Fruit fly (Drosophila melanogaster) whole organism, embryonic: ENCODE data around the gene CG8128.

Experiments
- Antp ChIP-seq: fragments of 200-800 bp; sonication (Bioruptor generic); optimal IDR thresholded peaks from 3 replicates; lab custom pipeline; 2016; ENCODE audit warnings: missing biosample characterization, missing genetic modification characterization
- Atf-2 ChIP-seq: fragments of 200-800 bp; sonication (Bioruptor generic); optimal IDR thresholded peaks from 2 replicates; lab custom pipeline; 2016; ENCODE audit warnings: missing biosample characterization, missing genetic modification characterization
- Awh ChIP-seq: fragments of 200-800 bp; sonication (Bioruptor generic); IDR thresholded peaks from 2 replicates; pipeline ENCODE4, ENCODE4 v1.3.6; 2022; ENCODE audit warnings: missing biosample characterization, missing genetic modification characterization
- BEAF-32 ChIP-seq: fragments of 200-800 bp; sonication (Bioruptor generic); optimal IDR thresholded peaks from 3 replicates; lab custom pipeline; 2017; ENCODE audit warnings: missing biosample characterization, missing genetic modification characterization, mild to moderate bottlenecking, moderate library complexity, missing genetic modification reagents
- C15 ChIP-seq: fragments of 200-800 bp; sonication (Bioruptor generic); IDR thresholded peaks from 3 replicates; pipeline ENCODE4 v1.3.6; 2022; ENCODE audit warnings: missing biosample characterization, missing genetic modification characterization
- CG10147 ChIP-seq: fragments of 200-800 bp; sonication (Bioruptor generic); optimal IDR thresholded peaks from 2 replicates; lab custom pipeline; 2019; ENCODE audit warnings: missing biosample characterization, mild to moderate bottlenecking, missing genetic modification characterization, moderate library complexity
- CG1024 ChIP-seq: fragments of 200-800 bp; sonication (Bioruptor generic); IDR thresholded peaks from 2 replicates; pipeline ENCODE4 v1.3.6; 2022; ENCODE audit warnings: missing biosample characterization, missing genetic modification characterization
- CG10431 ChIP-seq: fragments of 200-800 bp; sonication (Bioruptor generic); optimal IDR thresholded peaks from 3 replicates; lab custom pipeline; 2018; ENCODE audit warnings: missing biosample characterization, mild to moderate bottlenecking, missing genetic modification characterization
- CG10959 ChIP-seq: fragments of 200-800 bp; sonication (Bioruptor generic); IDR thresholded peaks from 2 replicates; pipeline ENCODE4 v1.3.6; 2022; ENCODE audit warnings: missing biosample characterization, missing genetic modification characterization
- CG11696 ChIP-seq: fragments of 200-800 bp; sonication (Bioruptor generic); IDR thresholded peaks from 2 replicates; pipeline ENCODE4 v1.3.6; 2022; ENCODE audit warnings: missing biosample characterization, missing genetic modification characterization
- CG13123 ChIP-seq: fragments of 200-800 bp; sonication (Bioruptor generic); optimal IDR thresholded peaks from 2 replicates; lab custom pipeline; 2016; ENCODE audit warnings: missing biosample characterization, missing genetic modification characterization
- CG13287 ChIP-seq: fragments of 200-800 bp; sonication (Bioruptor generic); IDR thresholded peaks from 2 replicates; pipeline ENCODE4 v1.3.6; 2022; ENCODE audit warnings: missing biosample characterization, missing genetic modification characterization; ENCODE audit not compliant: partially characterized antibody
- CG13424 ChIP-seq: fragments of 200-800 bp; sonication (Bioruptor generic); optimal IDR thresholded peaks from 2 replicates; lab custom pipeline; 2019; ENCODE audit warnings: missing biosample characterization, mild to moderate bottlenecking, missing genetic modification characterization, moderate library complexity
- CG15073 ChIP-seq: fragments of 200-800 bp; sonication (Bioruptor generic); optimal IDR thresholded peaks from 2 replicates; lab custom pipeline; 2016; ENCODE audit warnings: missing biosample characterization, missing genetic modification characterization
- CG15514 ChIP-seq: fragments of 200-800 bp; sonication (Bioruptor generic); optimal IDR thresholded peaks from 3 replicates; lab custom pipeline; 2017; ENCODE audit warnings: missing biosample characterization, missing genetic modification characterization, mild to moderate bottlenecking, moderate library complexity, missing genetic modification reagents
- CG15696 ChIP-seq: fragments of 200-800 bp; sonication (Bioruptor generic); optimal IDR thresholded peaks from 2 replicates; lab custom pipeline; 2019; ENCODE audit warnings: missing biosample characterization, mild to moderate bottlenecking, missing genetic modification characterization, moderate library complexity
- CG17361 ChIP-seq: fragments of 200-800 bp; sonication (Bioruptor generic); IDR thresholded peaks from 3 replicates; pipeline ENCODE4 v1.3.6; 2022; ENCODE audit warnings: missing biosample characterization, missing genetic modification characterization
- CG18764 ChIP-seq: fragments of 200-800 bp; sonication (Bioruptor generic); optimal IDR thresholded peaks from 3 replicates; lab custom pipeline; 2016; ENCODE audit warnings: missing biosample characterization, missing genetic modification characterization
- CG30020 ChIP-seq: fragments of 200-800 bp; optimal IDR thresholded peaks from 2 replicates; lab custom pipeline; 2019; ENCODE audit warnings: missing biosample characterization, mild to moderate bottlenecking, missing genetic modification characterization, moderate library complexity
- CG3065 ChIP-seq: fragments of 200-800 bp; sonication (Bioruptor generic); optimal IDR thresholded peaks from 2 replicates; lab custom pipeline; 2016; ENCODE audit warnings: missing biosample characterization, missing genetic modification characterization
- CG6689 ChIP-seq: fragments of 200-800 bp; sonication (Bioruptor generic); IDR thresholded peaks from 2 replicates; pipeline ENCODE4 v1.3.6; 2022; ENCODE audit warnings: missing biosample characterization, missing genetic modification characterization
- CG7839 ChIP-seq: fragments of 200-800 bp; sonication (Bioruptor generic); optimal IDR thresholded peaks from 3 replicates; lab custom pipeline; 2018; ENCODE audit warnings: missing biosample characterization, mild to moderate bottlenecking, missing genetic modification characterization, moderate library complexity
- CG9876 ChIP-seq: fragments of 200-800 bp; sonication (Bioruptor generic); optimal IDR thresholded peaks from 2 replicates; lab custom pipeline; 2016; ENCODE audit warnings: missing biosample characterization, missing genetic modification characterization
- CHES-1-like ChIP-seq: fragments of 200-800 bp; sonication (Bioruptor generic); optimal IDR thresholded peaks from 2 replicates; lab custom pipeline; 2016; ENCODE audit warnings: missing biosample characterization, missing genetic modification characterization
- Elba2 ChIP-seq: fragments of 200-800 bp; sonication (Bioruptor generic); optimal IDR thresholded peaks from 3 replicates; lab custom pipeline; 2016; ENCODE audit warnings: missing biosample characterization, missing genetic modification characterization
- Fer1 ChIP-seq: fragments of 200-800 bp; sonication (Bioruptor generic); optimal IDR thresholded peaks from 2 replicates; lab custom pipeline; 2017; ENCODE audit warnings: missing biosample characterization, mild to moderate bottlenecking, missing genetic modification characterization
- Fer2 ChIP-seq: fragments of 200-800 bp; sonication (Bioruptor generic); optimal IDR thresholded peaks from 2 replicates; lab custom pipeline; 2018; ENCODE audit warnings: missing biosample characterization, mild to moderate bottlenecking, missing genetic modification characterization, moderate library complexity
- Hand ChIP-seq: fragments of 200-800 bp; sonication (Bioruptor generic); optimal IDR thresholded peaks from 2 replicates; lab custom pipeline; 2017; ENCODE audit warnings: mild to moderate bottlenecking, missing biosample characterization, missing genetic modification reagents, missing genetic modification characterization
- Hey ChIP-seq: fragments of 200-800 bp; sonication (Bioruptor generic); optimal IDR thresholded peaks from 3 replicates; lab custom pipeline; 2018; ENCODE audit warnings: missing biosample characterization, mild to moderate bottlenecking, missing genetic modification characterization
- Hr3 ChIP-seq: fragments of 200-800 bp; sonication (Bioruptor generic); optimal IDR thresholded peaks from 3 replicates; lab custom pipeline; 2016; ENCODE audit warnings: missing biosample characterization, missing genetic modification characterization
- Med ChIP-seq: fragments of 200-800 bp; sonication (Bioruptor generic); peaks from one replicate; lab custom pipeline; 2016; ENCODE audit warnings: missing biosample characterization, missing genetic modification characterization, mild to moderate bottlenecking, inconsistent platforms, moderate library complexity
- Ssrp ChIP-seq: fragments of 200-800 bp; sonication (Bioruptor generic); optimal IDR thresholded peaks from 2 replicates; lab custom pipeline; 2018; ENCODE audit warnings: missing biosample characterization, mild to moderate bottlenecking, missing genetic modification characterization, moderate library complexity
- Xrp1 ChIP-seq: fragments of 200-800 bp; sonication (Bioruptor generic); IDR thresholded peaks from 2 replicates; pipeline ENCODE4 v1.3.6; 2022; ENCODE audit warnings: missing biosample characterization, missing genetic modification characterization
- cg ChIP-seq: fragments of 200-800 bp; sonication (Bioruptor generic); optimal IDR thresholded peaks from 3 replicates; lab custom pipeline; 2019; ENCODE audit warnings: missing biosample characterization, mild to moderate bottlenecking, missing genetic modification characterization, moderate library complexity
- ci ChIP-seq: fragments of 200-800 bp; sonication (Bioruptor generic); IDR thresholded peaks from 3 replicates; pipeline ENCODE4 v1.3.6; 2022; ENCODE audit warnings: missing biosample characterization, missing genetic modification characterization
- dm ChIP-seq: fragments of 200-800 bp; sonication (Bioruptor generic); optimal IDR thresholded peaks from 3 replicates; lab custom pipeline; 2016; ENCODE audit warnings: missing biosample characterization, missing genetic modification characterization
- ems ChIP-seq: fragments of 200-800 bp; sonication (Bioruptor generic); optimal IDR thresholded peaks from 3 replicates; lab custom pipeline; 2016; ENCODE audit warnings: missing biosample characterization, missing genetic modification characterization
- fd96Cb ChIP-seq: fragments of 200-800 bp; sonication (Bioruptor generic); optimal IDR thresholded peaks from 2 replicates; lab custom pipeline; 2018; ENCODE audit warnings: missing biosample characterization, mild to moderate bottlenecking, missing genetic modification characterization, moderate library complexity
- fru ChIP-seq: fragments of >200 bp; optimal IDR thresholded peaks from 2 replicates; lab custom pipeline; 2017
- h ChIP-seq: fragments of >200 bp; optimal IDR thresholded peaks from 2 replicates; lab custom pipeline; 2017
- kah ChIP-seq: fragments of 200-800 bp; sonication (Bioruptor generic); optimal IDR thresholded peaks from 2 replicates; lab custom pipeline; 2018; ENCODE audit warnings: missing biosample characterization, mild to moderate bottlenecking, missing genetic modification characterization
- mld ChIP-seq: fragments of 200-800 bp; sonication (Bioruptor generic); IDR thresholded peaks from 3 replicates; pipeline ENCODE4 v1.3.6; 2022; ENCODE audit warnings: missing biosample characterization, missing genetic modification characterization; ENCODE audit not compliant: partially characterized antibody
- odd ChIP-seq: fragments of 200-800 bp; sonication (Bioruptor generic); optimal IDR thresholded peaks from 2 replicates; lab custom pipeline; 2017; ENCODE audit warnings: missing biosample characterization, mild to moderate bottlenecking, missing genetic modification characterization
- onecut ChIP-seq: fragments of 200-800 bp; sonication (Bioruptor generic); IDR thresholded peaks from 2 replicates; pipeline ENCODE4 v1.3.6; 2022; ENCODE audit warnings: missing biosample characterization, missing genetic modification characterization
- pita ChIP-seq: fragments of 200-800 bp; sonication (Bioruptor generic); optimal IDR thresholded peaks from 2 replicates; lab custom pipeline; 2017; ENCODE audit warnings: missing biosample characterization, mild to moderate bottlenecking, missing genetic modification characterization
- ranshi ChIP-seq: fragments of 200-800 bp; sonication (Bioruptor generic); IDR thresholded peaks from 2 replicates; pipeline ENCODE4 v1.3.6; 2022; ENCODE audit warnings: missing biosample characterization, missing genetic modification characterization
- sqz ChIP-seq: fragments of 200-800 bp; sonication (Bioruptor generic); optimal IDR thresholded peaks from 3 replicates; lab custom pipeline; 2018; ENCODE audit warnings: missing biosample characterization, mild to moderate bottlenecking, missing genetic modification characterization
- sug ChIP-seq: fragments of 200-800 bp; optimal IDR thresholded peaks from 2 replicates; lab custom pipeline; 2019; ENCODE audit warnings: missing biosample characterization, mild to moderate bottlenecking, missing genetic modification characterization, moderate library complexity
- trh ChIP-seq: fragments of 200-800 bp; sonication (Bioruptor generic); optimal IDR thresholded peaks from 2 replicates; lab custom pipeline; 2016; ENCODE audit warnings: missing biosample characterization, missing genetic modification characterization
- usp ChIP-seq: fragments of >200 bp; optimal IDR thresholded peaks from 2 replicates; lab custom pipeline; 2017; ENCODE audit warnings: missing biosample characterization, missing genetic modification characterization
- wdn ChIP-seq: fragments of 200-800 bp; sonication (Bioruptor generic); IDR thresholded peaks from 2 replicates; pipeline ENCODE4 v1.3.6; 2022; ENCODE audit warnings: missing biosample characterization, missing genetic modification characterization
- wor ChIP-seq: fragments of 200-800 bp; sonication (Bioruptor generic); IDR thresholded peaks from 2 replicates; pipeline ENCODE4 v1.3.6; 2022; ENCODE audit warnings: missing biosample characterization, missing genetic modification characterization

Gene CG8128

DNA sequence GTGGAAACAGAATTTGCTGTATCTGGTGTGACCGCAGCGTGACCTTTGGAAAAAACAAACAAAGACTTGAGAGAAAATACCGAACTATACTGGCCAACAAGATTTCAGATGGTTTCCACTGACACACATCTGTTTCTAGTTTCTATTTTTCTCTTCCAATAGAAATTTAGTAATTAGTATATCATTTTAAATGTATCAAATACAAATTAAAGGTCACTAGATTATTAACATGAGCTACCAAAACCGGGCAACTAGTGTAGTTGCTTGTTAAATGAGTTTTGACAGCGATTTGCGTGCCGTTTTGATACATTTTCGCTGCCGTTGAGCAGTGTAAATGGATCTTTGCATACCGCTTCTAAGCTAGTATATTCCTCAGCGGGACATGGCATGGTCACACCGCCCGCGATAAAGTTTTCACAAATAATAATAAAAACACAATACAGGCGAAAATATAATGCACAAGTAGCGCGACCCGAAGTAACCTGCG lies 6.5 kb downstream of the CG8128 start, which contains the start of the genes Pis and Hap40 (continued):
- TF ChIP-seq dm: no peak
- TF ChIP-seq ci (GFP tag; lab: Robert Waterston, UW): 0 out of 3 replicates have a peak, but pooled peaks have one; percentile 32
- TF ChIP-seq CG18764 (GFP tag; lab: Kevin White, UChicago): peak; percentile 43
- TF ChIP-seq CG10959 (GFP tag; lab: Robert Waterston, UW): peak; percentile 26; the same call in 1 of the 2 replicates
- no peak for TF ChIP-seq kah
- peak; percentile 78 for TF ChIP-seq CG6689 (GFP tag; lab: Robert Waterston, UW)
- peak; percentile 66 for TF ChIP-seq CG10147 (GFP tag; lab: Kevin White, UChicago)
- peak; percentile 72 for TF ChIP-seq Hr3 (GFP tag; lab: Kevin White, UChicago)
- TF ChIP-seq fd96Cb (tag; lab: Kevin White, UChicago): peak; percentile 70
- TF ChIP-seq Antp: peak; percentile 30
- peak; percentile 23 for TF ChIP-seq CG10431 (GFP tag; lab: Kevin White, UChicago)
- peak; percentile 64 for TF ChIP-seq Fer2 (tag; lab: Kevin White, UChicago)
- peak; percentile 64 for TF ChIP-seq wor (GFP tag; lab: Robert Waterston, UW)
- TF ChIP-seq CG15073 (GFP tag; lab: Kevin White, UChicago): no peak
- peak; percentile 41 for TF ChIP-seq onecut (GFP tag; lab: Robert Waterston, UW)
- peak; percentile 34 for TF ChIP-seq ems (GFP tag; lab: Kevin White, UChicago)
- peak; percentile 26 for TF ChIP-seq Atf-2
- TF ChIP-seq Hand (GFP tag; lab: Kevin White, UChicago): no peak
- no peak for TF ChIP-seq h
- 0 out of 2 replicates have a peak, but pooled peaks have one; percentile 65 for TF ChIP-seq ranshi (GFP tag; lab: Robert Waterston, UW)
- TF ChIP-seq CHES-1-like (GFP tag; lab: Kevin White, UChicago): peak; percentile 30
- TF ChIP-seq fru: no peak
- TF ChIP-seq trh (GFP tag; lab: Kevin White, UChicago): no peak
- no peak for TF ChIP-seq mld (GFP tag; lab: Robert Waterston, UW)
- peak; percentile 22 for TF ChIP-seq CG13123 (GFP tag; lab: Kevin White, UChicago)
- peak; percentile 93 for TF ChIP-seq CG30020
- TF ChIP-seq Ssrp (tag; lab: Kevin White, UChicago): peak; percentile 78
- TF ChIP-seq CG17361: peak; percentile 88
- TF ChIP-seq C15 (GFP tag; lab: Robert Waterston, UW): no peak
- TF ChIP-seq CG1024 (GFP tag; lab: Robert Waterston, UW): no peak
- no peak for TF ChIP-seq cg (GFP tag; lab: Kevin White, UChicago)
- no peak for TF ChIP-seq odd (GFP tag; lab: Kevin White, UChicago)
- TF ChIP-seq Hey (tag; lab: Kevin White, UChicago): no peak
- no peak for TF ChIP-seq pita (GFP tag; lab: Kevin White, UChicago)
- TF ChIP-seq BEAF-32: peak; percentile 56
- TF ChIP-seq Fer1 (GFP tag; lab: Kevin White, UChicago): peak; percentile 42
- peak; percentile 82 for TF ChIP-seq CG13424 (tag; lab: Kevin White, UChicago)
- TF ChIP-seq Awh (GFP tag; lab: Robert Waterston, UW): no peak
- no peak for TF ChIP-seq usp
- no peak for TF ChIP-seq CG9876 (GFP tag; lab: Kevin White, UChicago)
- TF ChIP-seq sug (tag; lab: Kevin White, UChicago): peak; percentile 80
- TF ChIP-seq wdn: peak; percentile 29; the same call in 1 of the 2 replicates
- no peak for TF ChIP-seq Elba2 (GFP tag; lab: Kevin White, UChicago)
- TF ChIP-seq Xrp1: peak; percentile 62
- no peak for TF ChIP-seq CG13287 (GFP tag; lab: Robert Waterston, UW)
- TF ChIP-seq CG7839 (tag; lab: Kevin White, UChicago): peak; percentile 82
- TF ChIP-seq CG11696 (GFP tag; lab: Robert Waterston, UW): no peak
- peak; percentile 47 for TF ChIP-seq CG15514 (GFP tag; lab: Kevin White, UChicago)
- TF ChIP-seq sqz: no peak
- TF ChIP-seq Med (GFP tag; lab: Kevin White, UChicago): peak; percentile 87
- peak; percentile 17 for TF ChIP-seq CG3065 (GFP tag; lab: Kevin White, UChicago)
- TF ChIP-seq CG15696 (tag; lab: Kevin White, UChicago): peak; percentile 77
